Worm (Caenorhabditis elegans): ENCODE results near the gene srx-13.

DNA sequence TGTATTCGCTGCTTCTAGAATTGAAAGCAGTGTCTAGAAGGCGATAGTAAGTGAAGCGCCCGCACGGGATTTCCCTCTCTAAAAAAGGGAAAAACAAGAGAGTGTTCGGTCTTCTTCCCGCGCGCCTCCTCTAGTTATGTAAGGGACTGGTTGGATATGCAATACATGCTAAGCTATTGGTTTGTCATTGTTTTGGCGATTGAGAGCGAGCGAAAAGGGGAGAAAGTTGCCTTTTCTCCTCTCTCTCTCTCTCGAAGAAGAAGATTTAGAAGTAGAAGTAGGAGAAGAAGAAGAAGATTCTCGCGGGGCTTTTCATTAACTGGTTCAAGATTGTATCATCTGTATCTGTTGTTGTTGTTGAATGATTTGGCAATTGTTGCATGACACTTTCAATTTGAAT is 44.4 kb downstream of the srx-13 start:
- TF ChIP-seq flt-1 (GFP tag; IDR thresholded peaks at IDR 0.05) (no peak), ama-1 (optimal IDR thresholded peaks at IDR 0.05) (no peak), pes-1 (GFP tag; IDR thresholded peaks at IDR 0.05) (no peak), hmg-4 (GFP tag; optimal IDR thresholded peaks at IDR 0.05) (no peak), ceh-36 (tag; optimal IDR thresholded peaks at IDR 0.05) (no peak), scrt-1 (GFP tag; IDR thresholded peaks at IDR 0.05) (no peak), tra-4 (tag; optimal IDR thresholded peaks at IDR 0.05) (no peak), F13C5.2 (tag; optimal IDR thresholded peaks at IDR 0.05) (no peak), tbx-37 (GFP tag; conservative IDR thresholded peaks at IDR 0.05) (no peak), ceh-13 (GFP tag; optimal IDR thresholded peaks at IDR 0.05) (no peak)

Data from whole organism, early embryonic.